Worm (Caenorhabditis elegans) whole organism, young adult: ENCODE results near the gene efk-1.

Experiments
- B0019.2 ChIP-seq: fragments of 200-800 bp; sonication (Bioruptor generic); conservative IDR thresholded peaks from 2 replicates; pipeline ENCODE4 v1.3.6; 2022; ENCODE audit warnings: missing genetic modification reagents, missing genetic modification characterization, missing compliant biosample characterization
- B0035.1 ChIP-seq: sonication (generic microtip); optimal IDR thresholded peaks from 2 replicates; lab custom pipeline; 2016; ENCODE audit warnings: missing genetic modification characterization, mild to moderate bottlenecking, missing compliant biosample characterization, missing genotype, missing genetic modification reagents
- F10E7.11 ChIP-seq: sonication (generic microtip); optimal IDR thresholded peaks from 2 replicates; lab custom pipeline; 2017; ENCODE audit warnings: mild to moderate bottlenecking, missing genetic modification characterization, moderate library complexity, missing compliant biosample characterization
- F22D6.2 ChIP-seq: sonication (generic microtip); optimal IDR thresholded peaks from 2 replicates; lab custom pipeline; 2016; ENCODE audit warnings: mild to moderate bottlenecking, missing genetic modification characterization, missing compliant biosample characterization
- F33H1.4 ChIP-seq: fragments of 200-800 bp; sonication (Bioruptor generic); IDR thresholded peaks from 2 replicates; pipeline ENCODE4 v1.3.6; 2022; ENCODE audit warnings: missing genetic modification reagents, missing genetic modification characterization, missing compliant biosample characterization
- F52B5.7 ChIP-seq: sonication (generic microtip); optimal IDR thresholded peaks from 2 replicates; lab custom pipeline; 2016; ENCODE audit warnings: mild to moderate bottlenecking, missing genetic modification characterization, missing compliant biosample characterization
- F57C9.4 ChIP-seq: sonication (generic microtip); optimal IDR thresholded peaks from 2 replicates; lab custom pipeline; 2017; ENCODE audit warnings: mild to moderate bottlenecking, missing genetic modification characterization, missing compliant biosample characterization
- Y56A3A.18 ChIP-seq: fragments of 200-800 bp; sonication (Bioruptor generic); IDR thresholded peaks from 2 replicates; pipeline ENCODE4 v1.3.6; 2022; ENCODE audit warnings: missing genetic modification reagents, missing genetic modification characterization, missing compliant biosample characterization
- Y79H2A.3 ChIP-seq: fragments of 200-800 bp; sonication (Bioruptor generic); conservative IDR thresholded peaks from 2 replicates; pipeline ENCODE4 v1.3.6; 2022; ENCODE audit warnings: missing genetic modification reagents, missing genetic modification characterization, missing compliant biosample characterization
- ZK185.1 ChIP-seq: sonication (generic microtip); optimal IDR thresholded peaks from 2 replicates; lab custom pipeline; 2016; ENCODE audit warnings: mild to moderate bottlenecking, missing genetic modification characterization, missing compliant biosample characterization; ENCODE audit not compliant: poor library complexity, severe bottlenecking
- aptf-3 ChIP-seq: fragments of 200-800 bp; sonication (Bioruptor generic); IDR thresholded peaks from 2 replicates; pipeline ENCODE4 v1.3.6; 2022; ENCODE audit warnings: missing genetic modification characterization, missing compliant biosample characterization
- attf-5 ChIP-seq: fragments of 200-800 bp; sonication (Bioruptor generic); optimal IDR thresholded peaks from 2 replicates; lab custom pipeline; 2018; ENCODE audit warnings: mild to moderate bottlenecking, missing genetic modification characterization, missing compliant biosample characterization
- attf-6 ChIP-seq: fragments of 200-800 bp; sonication (Bioruptor generic); IDR thresholded peaks from 2 replicates; pipeline ENCODE4 v1.3.6; 2022; ENCODE audit warnings: missing genetic modification reagents, missing genetic modification characterization, missing compliant biosample characterization
- bed-1 ChIP-seq: fragments of 200-800 bp; sonication (Bioruptor generic); IDR thresholded peaks from 2 replicates; pipeline ENCODE4 v1.3.6; 2022; ENCODE audit warnings: missing genetic modification reagents, missing genetic modification characterization, missing compliant biosample characterization
- bed-2 ChIP-seq: fragments of 200-800 bp; sonication (Bioruptor generic); IDR thresholded peaks from 2 replicates; pipeline ENCODE4 v1.3.6; 2022; ENCODE audit warnings: missing genetic modification reagents, missing genetic modification characterization, missing compliant biosample characterization
- ccch-3 ChIP-seq: fragments of 200-800 bp; sonication (Bioruptor generic); optimal IDR thresholded peaks from 2 replicates; lab custom pipeline; 2018; ENCODE audit warnings: mild to moderate bottlenecking, missing genetic modification characterization, missing compliant biosample characterization
- cebp-1 ChIP-seq, 2 experiments: fragments of 200-800 bp in 1 of 2; sonication (Bioruptor generic) in 1 of 2; sonication (generic microtip) in 1 of 2; IDR thresholded peaks in 1 of 2; optimal IDR thresholded peaks in 1 of 2; 2 replicates each; pipeline versions ENCODE4 v1.3.6 to Lab custom; 2017 to 2022; ENCODE audit warnings: missing compliant biosample characterization in 2 of 2, missing genetic modification characterization in 2 of 2, mild to moderate bottlenecking in 1 of 2, missing genetic modification reagents in 1 of 2, moderate library complexity in 1 of 2
- ceh-100 ChIP-seq: fragments of 200-800 bp; sonication (Bioruptor generic); IDR thresholded peaks from 2 replicates; pipeline ENCODE4 v1.3.6; 2022; ENCODE audit warnings: missing genetic modification reagents, missing genetic modification characterization, missing compliant biosample characterization
- ceh-27 ChIP-seq: fragments of 200-800 bp; sonication (Bioruptor generic); optimal IDR thresholded peaks from 2 replicates; lab custom pipeline; 2018; ENCODE audit warnings: mild to moderate bottlenecking, missing genetic modification characterization, moderate library complexity, missing compliant biosample characterization
- ceh-58 ChIP-seq: fragments of 200-800 bp; sonication (Bioruptor generic); IDR thresholded peaks from 2 replicates; pipeline ENCODE4 v1.3.6; 2022; ENCODE audit warnings: missing genetic modification characterization, missing compliant biosample characterization
- ceh-79 ChIP-seq: sonication (generic microtip); optimal IDR thresholded peaks from 2 replicates; lab custom pipeline; 2017; ENCODE audit warnings: mild to moderate bottlenecking, missing genetic modification characterization, missing compliant biosample characterization
- ceh-91 ChIP-seq: fragments of 200-800 bp; sonication (Bioruptor generic); IDR thresholded peaks from 2 replicates; pipeline ENCODE4 v1.3.6; 2022; ENCODE audit warnings: missing genetic modification reagents, missing genetic modification characterization, missing compliant biosample characterization
- chd-7 ChIP-seq: sonication (generic microtip); optimal IDR thresholded peaks from 2 replicates; lab custom pipeline; 2016; ENCODE audit warnings: mild to moderate bottlenecking, missing genetic modification characterization, moderate library complexity, missing compliant biosample characterization
- die-1 ChIP-seq: sonication (generic microtip); optimal IDR thresholded peaks from 2 replicates; lab custom pipeline; 2016; ENCODE audit warnings: missing genotype, mild to moderate bottlenecking, missing genetic modification characterization, missing compliant biosample characterization
- dpl-1 ChIP-seq: fragments of 150-350 bp; optimal IDR thresholded peaks from 2 replicates; lab custom pipeline; 2014; ENCODE audit warnings: missing biosample characterization, missing genetic modification reagents, missing genetic modification characterization
- fkh-3 ChIP-seq: sonication (generic microtip); optimal IDR thresholded peaks from 2 replicates; lab custom pipeline; 2016; ENCODE audit warnings: mild to moderate bottlenecking, missing genetic modification characterization, missing compliant biosample characterization
- hmg-20 ChIP-seq: fragments of 200-800 bp; sonication (Bioruptor generic); IDR thresholded peaks from 2 replicates; pipeline ENCODE4 v1.3.6; 2022; ENCODE audit warnings: missing genetic modification reagents, missing genetic modification characterization, missing compliant biosample characterization
- hsf-1 ChIP-seq: fragments of 200-800 bp; sonication (Bioruptor generic); IDR thresholded peaks from 2 replicates; pipeline ENCODE4 v1.3.6; 2022; ENCODE audit warnings: missing genetic modification reagents, missing genetic modification characterization, missing compliant biosample characterization
- let-526 ChIP-seq: fragments of 200-800 bp; sonication (Bioruptor generic); IDR thresholded peaks from 2 replicates; pipeline ENCODE4 v1.3.6; 2022; ENCODE audit warnings: missing genetic modification reagents, missing genetic modification characterization, missing compliant biosample characterization
- lir-1 ChIP-seq: fragments of 200-800 bp; sonication (Bioruptor generic); conservative IDR thresholded peaks from 2 replicates; pipeline ENCODE4 v1.3.6; 2022; ENCODE audit warnings: missing genetic modification reagents, missing genetic modification characterization, missing compliant biosample characterization
- lsl-1 ChIP-seq: fragments of 200-800 bp; sonication (Bioruptor generic); optimal IDR thresholded peaks from 2 replicates; lab custom pipeline; 2018; ENCODE audit warnings: mild to moderate bottlenecking, missing genetic modification characterization, moderate library complexity, missing compliant biosample characterization
- madf-3 ChIP-seq: fragments of 200-800 bp; sonication (Bioruptor generic); IDR thresholded peaks from 2 replicates; pipeline ENCODE4 v1.3.6; 2022; ENCODE audit warnings: missing genetic modification reagents, missing genetic modification characterization, missing compliant biosample characterization
- madf-6 ChIP-seq: fragments of 200-800 bp; sonication (Bioruptor generic); IDR thresholded peaks from 2 replicates; pipeline ENCODE4 v1.3.6; 2022; ENCODE audit warnings: missing genetic modification reagents, missing genetic modification characterization, missing compliant biosample characterization
- madf-8 ChIP-seq: fragments of 200-800 bp; sonication (Bioruptor generic); conservative IDR thresholded peaks from 2 replicates; pipeline ENCODE4 v1.3.6; 2022; ENCODE audit warnings: missing genetic modification reagents, missing genetic modification characterization, missing compliant biosample characterization
- mes-4 ChIP-seq: sonication (generic microtip); optimal IDR thresholded peaks from 2 replicates; lab custom pipeline; 2016; ENCODE audit warnings: missing genotype, missing genetic modification characterization, missing compliant biosample characterization
- nhr-179 ChIP-seq: sonication (generic microtip); optimal IDR thresholded peaks from 2 replicates; lab custom pipeline; 2016; ENCODE audit warnings: mild to moderate bottlenecking, missing genetic modification characterization, missing compliant biosample characterization
- nhr-27 ChIP-seq: fragments of 200-800 bp; sonication (Bioruptor generic); optimal IDR thresholded peaks from 2 replicates; lab custom pipeline; 2018; ENCODE audit warnings: mild to moderate bottlenecking, missing genetic modification characterization, moderate library complexity, missing compliant biosample characterization
- nhr-90 ChIP-seq: sonication (generic microtip); optimal IDR thresholded peaks from 2 replicates; lab custom pipeline; 2016; ENCODE audit warnings: missing genotype, mild to moderate bottlenecking, missing genetic modification characterization, missing compliant biosample characterization
- rec-8 ChIP-seq, 2 experiments: sonication (generic microtip); optimal IDR thresholded peaks; 2 replicates each; lab custom pipeline; 2016; ENCODE audit warnings: mild to moderate bottlenecking in 2 of 2, missing genetic modification characterization in 2 of 2, missing genetic modification reagents in 2 of 2, missing genotype in 2 of 2, missing biosample characterization in 1 of 2, missing compliant biosample characterization in 1 of 2, moderate library complexity in 1 of 2
- repo-1 ChIP-seq: sonication (generic microtip); optimal IDR thresholded peaks from 2 replicates; lab custom pipeline; 2017; ENCODE audit warnings: mild to moderate bottlenecking, missing genetic modification characterization, missing compliant biosample characterization
- sdz-38 ChIP-seq: sonication (generic microtip); optimal IDR thresholded peaks from 2 replicates; lab custom pipeline; 2016; ENCODE audit warnings: missing genotype, missing genetic modification characterization, missing compliant biosample characterization
- snpc-1.1 ChIP-seq: sonication (generic microtip); optimal IDR thresholded peaks from 2 replicates; lab custom pipeline; 2017; ENCODE audit warnings: missing genetic modification characterization, mild to moderate bottlenecking, missing compliant biosample characterization, antibody characterized with exemption, moderate library complexity, missing genotype, missing genetic modification reagents; ENCODE audit not compliant: insufficient read depth
- somi-1 ChIP-seq: fragments of 200-800 bp; sonication (Bioruptor generic); optimal IDR thresholded peaks from 2 replicates; lab custom pipeline; 2018; ENCODE audit warnings: mild to moderate bottlenecking, missing genetic modification characterization, missing compliant biosample characterization
- tbp1 ChIP-seq: fragments of 200-800 bp; sonication (Bioruptor generic); optimal IDR thresholded peaks from 2 replicates; lab custom pipeline; 2018; ENCODE audit warnings: mild to moderate bottlenecking, missing genetic modification characterization, missing compliant biosample characterization
- tlf-1 ChIP-seq: fragments of 200-800 bp; sonication (Bioruptor generic); optimal IDR thresholded peaks from 2 replicates; lab custom pipeline; 2018; ENCODE audit warnings: mild to moderate bottlenecking, missing genetic modification characterization, missing compliant biosample characterization
- unc-130 ChIP-seq: sonication (generic microtip); optimal IDR thresholded peaks from 2 replicates; lab custom pipeline; 2016; ENCODE audit warnings: missing genetic modification reagents, missing genetic modification characterization, missing compliant biosample characterization
- ztf-28 ChIP-seq: fragments of 200-800 bp; sonication (Bioruptor generic); IDR thresholded peaks from 2 replicates; pipeline ENCODE4 v1.3.6; 2022; ENCODE audit warnings: missing genetic modification reagents, missing genetic modification characterization, missing compliant biosample characterization
- ztf-3 ChIP-seq: fragments of 200-800 bp; sonication (Bioruptor generic); optimal IDR thresholded peaks from 2 replicates; lab custom pipeline; 2018; ENCODE audit warnings: mild to moderate bottlenecking, missing genetic modification characterization, missing compliant biosample characterization

The efk-1 gene

DNA sequence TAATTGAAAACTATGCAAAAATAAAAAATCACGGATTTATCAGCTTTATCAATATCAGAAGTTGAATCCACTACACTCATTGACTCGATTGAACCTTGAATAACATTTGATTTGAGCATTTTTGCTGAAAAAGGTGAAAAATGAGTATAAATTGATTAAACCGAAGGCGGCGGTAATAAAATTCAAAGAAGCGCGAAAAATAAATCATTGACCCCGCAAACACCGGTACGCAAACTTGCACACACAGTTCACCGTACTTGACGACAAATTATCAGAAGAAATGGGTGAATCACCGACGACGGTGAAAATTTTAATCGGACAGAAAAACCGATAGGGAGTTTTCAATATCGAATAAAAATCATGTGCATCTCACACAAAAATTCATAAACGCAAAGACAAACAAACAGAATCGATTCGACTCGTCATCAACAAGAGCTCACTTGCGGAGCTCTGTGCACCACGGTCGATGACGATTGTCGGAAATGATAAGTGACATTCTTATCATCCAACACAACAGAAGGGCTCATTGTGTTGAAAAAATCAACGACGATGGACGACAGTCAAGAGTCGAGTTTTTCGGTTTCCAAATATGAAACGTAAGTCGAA, 18.8 kb downstream of the efk-1 start, which contains the start of the genes wht-7 and Y42G9A.1 (continued):
- TF ChIP-seq nhr-90 (tag; lab: Kevin White, UChicago) (no peak), sdz-38 (no peak), attf-5 (GFP tag; lab: Kevin White, UChicago) (no peak), fkh-3 (tag; lab: Kevin White, UChicago) (no peak), ceh-79 (no peak), B0035.1 (tag; lab: Kevin White, UChicago) (no peak), hsf-1 (GFP tag; lab: Robert Waterston, UW) (no peak), lsl-1 (GFP tag; lab: Kevin White, UChicago) (peak; percentile 40), aptf-3 (GFP tag; lab: Robert Waterston, UW) (no peak), ceh-91 (GFP tag; lab: Robert Waterston, UW) (peak; percentile 43; the same call in 1 of the 2 replicates), let-526 (GFP tag; lab: Robert Waterston, UW) (no peak), Y79H2A.3 (GFP tag; lab: Robert Waterston, UW) (no peak), bed-2 (no peak), Y56A3A.18 (GFP tag; lab: Robert Waterston, UW) (no peak), somi-1 (GFP tag; lab: Kevin White, UChicago) (no peak), ceh-58 (GFP tag; lab: Robert Waterston, UW) (no peak), unc-130 (GFP tag; lab: Kevin White, UChicago) (no peak), F33H1.4 (GFP tag; lab: Robert Waterston, UW) (0 out of 2 replicates have a peak, but pooled peaks have one; percentile 25), F22D6.2 (tag; lab: Kevin White, UChicago) (no peak), tbp1 (GFP tag; lab: Kevin White, UChicago) (peak; percentile 15), F52B5.7 (tag; lab: Kevin White, UChicago) (no peak), ceh-100 (GFP tag; lab: Robert Waterston, UW) (no peak), chd-7 (tag; lab: Kevin White, UChicago) (no peak), mes-4 (no peak), snpc-1.1 (tag; lab: Kevin White, UChicago) (no peak), cebp-1 (GFP tag; IDR thresholded peaks at IDR 0.05; lab: Robert Waterston, UW) (no peak), cebp-1 (tag; optimal IDR thresholded peaks at IDR 0.05; lab: Kevin White, UChicago) (no peak), B0019.2 (GFP tag; lab: Robert Waterston, UW) (0 out of 2 replicates have a peak, but pooled peaks have one; percentile 16), nhr-27 (tag; lab: Kevin White, UChicago) (no peak), lir-1 (GFP tag; lab: Robert Waterston, UW) (no peak), ZK185.1 (no peak), F10E7.11 (tag; lab: Kevin White, UChicago) (no peak), ceh-27 (GFP tag; lab: Kevin White, UChicago) (no peak), rec-8 (tag; optimal IDR thresholded peaks at IDR 0.05; lab: Kevin White, UChicago) (no peak), ccch-3 (GFP tag; lab: Kevin White, UChicago) (no peak), madf-3 (GFP tag; lab: Robert Waterston, UW) (no peak), F57C9.4 (tag; lab: Kevin White, UChicago) (no peak), attf-6 (GFP tag; lab: Robert Waterston, UW) (no peak), ztf-3 (no peak), dpl-1 (GFP tag; lab: Kevin White, UChicago) (peak; percentile 28), nhr-179 (tag; lab: Kevin White, UChicago) (no peak), madf-8 (peak; percentile 54), tlf-1 (GFP tag; lab: Kevin White, UChicago) (no peak), madf-6 (GFP tag; lab: Robert Waterston, UW) (peak; percentile 77), die-1 (tag; lab: Kevin White, UChicago) (no peak), bed-1 (GFP tag; lab: Robert Waterston, UW) (no peak), ztf-28 (GFP tag; lab: Robert Waterston, UW) (no peak), hmg-20 (GFP tag; lab: Robert Waterston, UW) (no peak), repo-1 (peak; percentile 11)
